Worm (Caenorhabditis elegans): ENCODE results near the gene grl-31.
"Not testable (repeated sequence)": the region's sequence is repeated elsewhere in the genome, so short reads cannot be mapped to it uniquely, and the experiment has no call there.

The grl-31 gene

ce11 chrV:3575759-3576158, 18.2 kb upstream of the grl-31 start, which contains the start of gene grl-27:
Gene grl-27, minus strand, starts transcription at chrV:3575859.
- TF ChIP-seq dve-1 (tag; optimal IDR thresholded peaks at IDR 0.05): no peak
- no peak for TF ChIP-seq madf-2 (tag; optimal IDR thresholded peaks at IDR 0.05)
- TF ChIP-seq ceh-45 (GFP tag; IDR thresholded peaks at IDR 0.05): no peak
- no peak for TF ChIP-seq ceh-19 (GFP tag; optimal IDR thresholded peaks at IDR 0.05)

ce11 chrV:3572408-3572807, 14.8 kb upstream of the grl-31 start, which contains the start of gene F40C5.1:
Gene F40C5.1, plus strand, starts transcription at chrV:3572708.
- not testable (repeated sequence) for TF ChIP-seq ztf-16, hlh-8, nhr-232 (tag; optimal IDR thresholded peaks at IDR 0.05)

ce11 chrV:3570695-3571094, 13.1 kb upstream of the grl-31 start, which contains the start of gene F40C5.2:
Gene F40C5.2, plus strand, starts transcription at chrV:3570995.
- TF ChIP-seq pha-2, C08G9.2, odd-2 (tag; optimal IDR thresholded peaks at IDR 0.05): not testable (repeated sequence)

ce11 chrV:3564335-3564734, 6.8 kb upstream of the grl-31 start, which contains the start of gene T24A6.17:
Gene T24A6.17, minus strand, starts transcription at chrV:3564435.
- TF ChIP-seq lin-11, ztf-16, ahr-1 (tag; optimal IDR thresholded peaks at IDR 0.05): not testable (repeated sequence)

- TF ChIP-seq hlh-15, ceh-48, ceh-18 (tag; optimal IDR thresholded peaks at IDR 0.05): not testable (repeated sequence)
Observed at ce11 chrV:3562824-3563223, 5.2 kb upstream of the grl-31 start, which contains the start of gene T24A6.16. Gene T24A6.16, minus strand, starts transcription at chrV:3562924.

ce11 chrV:3558744-3559143, 1.2 kb upstream of the grl-31 start, which contains the start of gene T24A6.1:
Gene T24A6.1, plus strand, starts transcription at chrV:3559044.
- TF ChIP-seq C38D4.7 (GFP tag; optimal IDR thresholded peaks at IDR 0.05); ceh-24 (tag; optimal IDR thresholded peaks at IDR 0.05); ceh-18 (tag; optimal IDR thresholded peaks at IDR 0.05): not testable (repeated sequence)

- no peak for TF ChIP-seq ztf-16 (tag; optimal IDR thresholded peaks at IDR 0.05)
- no peak for TF ChIP-seq npax-4 (tag; optimal IDR thresholded peaks at IDR 0.05)
- TF ChIP-seq dmd-4 (tag; optimal IDR thresholded peaks at IDR 0.05; ENCODE audit: borderline replicate concordance): no peak
- TF ChIP-seq nhr-11 (tag; optimal IDR thresholded peaks at IDR 0.05): no peak
- no peak for TF ChIP-seq Y22D7AL.16 (tag; optimal IDR thresholded peaks at IDR 0.05)
Observed at ce11 chrV:3555986-3556385, 1.6 kb downstream of the grl-31 start, which contains the start of gene grl-30. Gene grl-30, plus strand, starts transcription at chrV:3556286.

- TF ChIP-seq ahr-1 (tag; optimal IDR thresholded peaks at IDR 0.05) (no peak), K09A11.1 (tag; optimal IDR thresholded peaks at IDR 0.05; ENCODE audit: insufficient read depth) (no peak), pax-1 (tag; optimal IDR thresholded peaks at IDR 0.05) (no peak), pqm-1 (tag; optimal IDR thresholded peaks at IDR 0.05) (no peak), dmd-4 (tag; optimal IDR thresholded peaks at IDR 0.05; ENCODE audit: borderline replicate concordance) (no peak), ceh-9 (tag; optimal IDR thresholded peaks at IDR 0.05) (no peak), npax-4 (tag; optimal IDR thresholded peaks at IDR 0.05) (no peak), zip-5 (tag; optimal IDR thresholded peaks at IDR 0.05) (no peak), nhr-11 (tag; optimal IDR thresholded peaks at IDR 0.05) (no peak), sox-4 (tag; optimal IDR thresholded peaks at IDR 0.05) (no peak), ceh-22 (tag; optimal IDR thresholded peaks at IDR 0.05) (no peak), T23F11.4 (GFP tag; optimal IDR thresholded peaks at IDR 0.05) (no peak), K02D7.2 (tag; optimal IDR thresholded peaks at IDR 0.05) (no peak), ceh-45 (GFP tag; IDR thresholded peaks at IDR 0.05) (no peak), nfya-1 (tag; optimal IDR thresholded peaks at IDR 0.05) (no peak), unc-86 (tag; optimal IDR thresholded peaks at IDR 0.05) (no peak)
Observed at ce11 chrV:3554869-3555268, 2.7 kb downstream of the grl-31 start, which contains the start of gene grl-29. Gene grl-29, minus strand, starts transcription at chrV:3555236.
